Fruit fly (Drosophila melanogaster) whole organism, embryonic: ENCODE measurements around the gene CG18598.

Source experiments
- CG10147 ChIP-seq: fragments of 200-800 bp; sonication (Bioruptor generic); optimal IDR thresholded peaks from 2 replicates; lab custom pipeline; 2019; ENCODE audit warnings: missing biosample characterization, mild to moderate bottlenecking, missing genetic modification characterization, moderate library complexity
- CG5245 ChIP-seq: fragments of 200-800 bp; sonication (Bioruptor generic); optimal IDR thresholded peaks from 3 replicates; lab custom pipeline; 2016; ENCODE audit warnings: missing biosample characterization, missing genetic modification characterization
- Sin3A ChIP-seq: fragments of >200 bp; optimal IDR thresholded peaks from 2 replicates; lab custom pipeline; 2018
- prd ChIP-seq, 3 experiments: fragments of >200 bp in 2 of 3; fragments of 200-800 bp in 1 of 3; sonication (Bioruptor generic) in 1 of 3; optimal IDR thresholded peaks in 2 of 3; IDR thresholded peaks in 1 of 3; 2 replicates in 2 of 3; 3 replicates in 1 of 3; pipeline versions ENCODE4 v1.3.6 to Lab custom; 2017 to 2022; ENCODE audit warnings: missing biosample characterization in 1 of 3, missing genetic modification characterization in 1 of 3
- tup ChIP-seq: fragments of 200-800 bp; sonication (Bioruptor generic); optimal IDR thresholded peaks from 2 replicates; lab custom pipeline; 2016; ENCODE audit warnings: missing biosample characterization, mild to moderate bottlenecking, missing genetic modification characterization, moderate library complexity

DNA sequence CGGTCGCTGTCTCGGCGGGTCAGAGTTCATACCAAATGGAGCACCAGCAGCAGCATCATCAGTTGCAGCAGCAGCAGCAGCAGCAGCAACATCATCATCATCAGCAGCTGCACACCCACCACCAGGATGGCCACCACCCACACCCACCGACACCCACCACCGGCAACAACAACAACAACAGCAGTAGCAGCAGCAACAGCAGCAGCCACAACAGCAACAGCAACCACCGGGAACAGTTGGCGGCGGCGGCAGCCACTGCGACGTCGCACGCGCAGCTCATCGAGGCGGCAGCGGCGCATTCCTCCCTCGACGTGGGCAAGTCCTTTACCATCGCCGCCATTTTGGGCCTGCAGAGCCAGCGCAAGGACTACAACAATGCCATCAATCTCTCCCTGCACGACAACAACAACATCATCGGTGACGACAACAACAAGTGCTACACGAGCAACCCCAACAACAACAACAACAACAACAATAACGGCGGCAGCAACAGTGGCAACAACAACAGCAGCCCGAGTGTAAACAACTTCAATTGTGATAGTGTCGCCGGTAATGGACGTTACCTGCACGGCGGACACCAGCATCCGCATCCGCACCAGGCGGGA, 18.9 kb downstream of the CG18598 start:
- TF ChIP-seq Sin3A = no peak
- TF ChIP-seq prd (optimal IDR thresholded peaks at IDR 0.05; lab: Kevin White, UChicago) = no peak
- no peak for TF ChIP-seq prd (GFP tag; IDR thresholded peaks at IDR 0.05; lab: Robert Waterston, UW)
- TF ChIP-seq tup (GFP tag; lab: Kevin White, UChicago) = no peak
- no peak for TF ChIP-seq CG5245
- TF ChIP-seq CG10147 = no peak
